Worm (Caenorhabditis elegans): ENCODE measurements around the gene C08E8.2.

DNA sequence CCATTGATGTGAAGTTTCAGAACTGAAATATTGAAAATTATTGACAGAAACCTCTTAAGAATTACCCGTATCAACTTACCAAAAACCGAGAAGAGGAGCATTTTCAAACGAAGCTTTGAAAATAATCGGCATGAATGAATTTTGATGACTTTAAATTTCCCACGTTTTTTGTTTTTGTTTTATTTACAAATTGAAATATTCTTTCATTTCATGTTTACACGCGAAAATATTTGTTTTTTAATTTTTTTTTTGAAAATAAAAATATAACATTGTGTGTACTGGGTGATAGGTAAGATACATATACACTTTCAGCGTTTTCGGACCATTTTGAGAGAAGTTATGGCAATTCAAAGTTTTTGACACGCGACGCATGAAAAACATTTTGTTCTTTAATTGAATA, 40.0 kb upstream of the C08E8.2 start, which contains the start of gene Y51A2B.9:
- TF ChIP-seq tbx-11 (GFP tag; IDR thresholded peaks at IDR 0.05) (no peak), pes-1 (GFP tag; IDR thresholded peaks at IDR 0.05) (no peak), scrt-1 (GFP tag; IDR thresholded peaks at IDR 0.05) (no peak), flt-1 (GFP tag; IDR thresholded peaks at IDR 0.05) (no peak), aly-1 (tag; optimal IDR thresholded peaks at IDR 0.05) (no peak), ama-1 (optimal IDR thresholded peaks at IDR 0.05) (no peak), tbx-37 (GFP tag; conservative IDR thresholded peaks at IDR 0.05) (no peak), hmbx-1 (tag; optimal IDR thresholded peaks at IDR 0.05) (no peak), ceh-13 (GFP tag; optimal IDR thresholded peaks at IDR 0.05) (no peak)

All from whole organism, early embryonic.